Worm (Caenorhabditis elegans) whole organism, L4 larva: ENCODE measurements around the gene C06G4.6.

Source experiments
- ama-1 ChIP-seq: fragments of 150-350 bp; optimal IDR thresholded peaks from 2 replicates; lab custom pipeline; 2014; ENCODE audit warnings: inconsistent platforms, mixed read lengths
- dve-1 ChIP-seq: sonication (generic microtip); optimal IDR thresholded peaks from 2 replicates; lab custom pipeline; 2017; ENCODE audit warnings: antibody characterized with exemption, mild to moderate bottlenecking, missing genetic modification characterization, missing compliant biosample characterization; ENCODE audit not compliant: insufficient read depth
- madf-5 ChIP-seq, 2 experiments: fragments of 200-800 bp; sonication (Bioruptor generic); IDR thresholded peaks; 2 replicates each; pipeline ENCODE4 v1.3.6; 2022; ENCODE audit warnings: missing compliant biosample characterization in 2 of 2, missing genetic modification characterization in 2 of 2
- nhr-237 ChIP-seq: sonication (generic microtip); optimal IDR thresholded peaks from 2 replicates; lab custom pipeline; 2017; ENCODE audit warnings: missing biosample characterization, missing genetic modification characterization
- nhr-77 ChIP-seq: fragments of 150-350 bp; optimal IDR thresholded peaks from 2 replicates; lab custom pipeline; 2014; ENCODE audit warnings: missing biosample characterization, missing genetic modification characterization
- snpc-4 ChIP-seq: fragments of 150-350 bp; optimal IDR thresholded peaks from 2 replicates; lab custom pipeline; 2014; ENCODE audit warnings: missing biosample characterization, missing genetic modification characterization

- TF ChIP-seq nhr-237: no peak
- peak; percentile 2 for TF ChIP-seq nhr-77
- no peak for TF ChIP-seq ama-1
- TF ChIP-seq snpc-4 (tag; lab: Kevin White, UChicago): no peak
- no peak for TF ChIP-seq madf-5 (GFP tag; IDR thresholded peaks at IDR 0.05; lab: Robert Waterston, UW)
- peak; percentile 65 for TF ChIP-seq dve-1 (tag; lab: Kevin White, UChicago)
These were observed 25.3 kb downstream of the C06G4.6 start, which contains the start of gene F44B9.8 for ce11 chrIII:8029487-8029886.
